Fruit fly (Drosophila melanogaster) S2 (cell line): ENCODE measurements around the gene pinta.

Experiments
- CG8478 ChIP-seq: fragments of >200 bp; optimal IDR thresholded peaks from 2 replicates; lab custom pipeline; 2018
- CTCF ChIP-seq, 2 experiments: fragments of >200 bp; optimal IDR thresholded peaks; 2 replicates each; lab custom pipeline; 2018

DNA sequence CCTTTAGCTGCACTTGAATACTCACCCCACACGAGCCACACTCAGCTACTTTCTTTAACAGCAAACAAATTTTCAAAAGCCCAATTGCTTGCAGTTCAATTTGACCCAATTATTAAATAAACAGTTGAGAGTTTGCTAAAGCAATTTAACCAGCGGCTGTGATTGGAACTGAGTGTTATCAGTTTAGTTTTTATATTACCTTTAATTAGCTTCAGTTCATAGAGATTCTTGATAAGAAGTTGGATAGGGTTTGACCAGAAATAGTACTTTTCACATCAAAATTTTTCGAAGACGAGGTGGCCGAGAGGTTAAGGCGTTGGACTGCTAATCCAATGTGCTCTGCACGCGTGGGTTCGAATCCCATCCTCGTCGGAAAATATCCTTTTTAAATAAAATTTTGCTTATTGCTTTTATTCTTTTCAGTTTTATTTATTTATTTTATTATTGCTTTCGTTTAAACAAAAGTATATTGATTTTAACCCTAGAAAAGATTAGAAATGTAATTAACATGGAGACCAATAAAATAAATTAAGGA is 28.4 kb downstream of the pinta start:
- no peak for TF ChIP-seq CTCF (optimal IDR thresholded peaks at IDR 0.05; lab: Kevin White, UChicago)
- TF ChIP-seq CG8478 = no peak
